Worm (Caenorhabditis elegans) whole organism, late embryonic: ENCODE results near the gene nhr-184.

ENCODE experiments used
- ama-1 ChIP-seq: fragments of 150-350 bp; optimal IDR thresholded peaks from 2 replicates; lab custom pipeline; 2014
- elt-2 ChIP-seq: sonication (generic microtip); optimal IDR thresholded peaks from 2 replicates; lab custom pipeline; 2016; ENCODE audit warnings: missing genetic modification reagents, missing genetic modification characterization, missing compliant biosample characterization
- fkh-10 ChIP-seq: fragments of 150-350 bp; optimal IDR thresholded peaks from 2 replicates; lab custom pipeline; 2014; ENCODE audit warnings: missing biosample characterization, missing genetic modification reagents, missing genetic modification characterization
- hlh-30 ChIP-seq: sonication (generic microtip); optimal IDR thresholded peaks from 2 replicates; lab custom pipeline; 2017; ENCODE audit warnings: antibody characterized with exemption, missing genetic modification characterization, missing compliant biosample characterization; ENCODE audit not compliant: insufficient read depth
- lim-6 ChIP-seq: sonication (generic microtip); optimal IDR thresholded peaks from 2 replicates; lab custom pipeline; 2016; ENCODE audit warnings: missing genetic modification characterization, missing compliant biosample characterization
- lin-11 ChIP-seq: fragments of 200-800 bp; sonication (Bioruptor generic); optimal IDR thresholded peaks from 2 replicates; lab custom pipeline; 2018; ENCODE audit warnings: mild to moderate bottlenecking, missing genetic modification characterization, missing compliant biosample characterization
- odd-2 ChIP-seq: sonication (generic microtip); optimal IDR thresholded peaks from 2 replicates; lab custom pipeline; 2017; ENCODE audit warnings: antibody characterized with exemption, mild to moderate bottlenecking, missing genetic modification characterization, missing compliant biosample characterization
- pha-2 ChIP-seq: sonication (generic microtip); optimal IDR thresholded peaks from 2 replicates; lab custom pipeline; 2017; ENCODE audit warnings: mild to moderate bottlenecking, missing genetic modification characterization, missing compliant biosample characterization
- pha-4 ChIP-seq: fragments of 150-350 bp; optimal IDR thresholded peaks from 2 replicates; lab custom pipeline; 2018; ENCODE audit warnings: missing biosample characterization, missing genetic modification reagents, missing genetic modification characterization
- sox-4 ChIP-seq: sonication (generic microtip); optimal IDR thresholded peaks from 2 replicates; lab custom pipeline; 2017; ENCODE audit warnings: mild to moderate bottlenecking, missing genetic modification characterization, inconsistent platforms, missing compliant biosample characterization

DNA sequence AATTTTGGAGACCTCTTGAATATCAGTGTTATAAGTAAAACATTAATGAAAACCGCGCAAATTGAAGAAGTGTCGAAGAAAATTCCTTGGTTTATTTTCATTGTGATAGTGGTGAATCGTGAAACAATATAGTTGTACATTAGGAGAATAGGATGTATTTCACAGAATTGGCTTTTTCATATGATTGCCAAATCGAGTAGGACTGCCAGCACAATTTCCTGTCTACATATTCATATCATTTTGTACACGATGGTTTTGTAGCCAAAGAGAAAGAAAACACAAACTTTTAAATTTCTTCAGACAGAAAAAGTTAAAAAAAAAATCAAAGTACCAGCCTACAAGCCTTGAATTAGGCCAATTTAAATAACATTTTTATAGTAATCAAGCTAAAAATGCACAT, 50.5 kb downstream of the nhr-184 start, which contains the start of gene str-255:
- TF ChIP-seq elt-2 (tag; lab: Kevin White, UChicago) (no peak), pha-4 (no peak), sox-4 (tag; lab: Kevin White, UChicago) (no peak), fkh-10 (no peak), lin-11 (tag; lab: Kevin White, UChicago) (no peak), lim-6 (tag; lab: Kevin White, UChicago) (no peak), hlh-30 (tag; lab: Kevin White, UChicago) (no peak), odd-2 (tag; lab: Kevin White, UChicago) (no peak), ama-1 (lab: Kevin White, UChicago) (no peak), pha-2 (tag; lab: Kevin White, UChicago) (no peak)
